Fruit fly (Drosophila melanogaster) whole organism, embryonic: ENCODE results near the gene alphaTub67C.

Source experiments
- CG12391 ChIP-seq: fragments of 200-800 bp; sonication (Bioruptor generic); optimal IDR thresholded peaks from 3 replicates; lab custom pipeline; 2018; ENCODE audit warnings: missing biosample characterization, mild to moderate bottlenecking, missing genetic modification characterization, moderate library complexity
- CG14441 ChIP-seq: fragments of 200-800 bp; sonication (Bioruptor generic); IDR thresholded peaks from 2 replicates; pipeline ENCODE4 v1.3.6; 2022; ENCODE audit warnings: missing biosample characterization, missing genetic modification characterization
- CG1647 ChIP-seq: fragments of 200-800 bp; sonication (Bioruptor generic); optimal IDR thresholded peaks from 3 replicates; lab custom pipeline; 2016; ENCODE audit warnings: missing biosample characterization, missing genetic modification characterization
- CG16863 ChIP-seq: fragments of 200-800 bp; sonication (Bioruptor generic); optimal IDR thresholded peaks from 3 replicates; lab custom pipeline; 2016; ENCODE audit warnings: missing biosample characterization, missing genetic modification characterization
- CG17802 ChIP-seq: fragments of 200-800 bp; sonication (Bioruptor generic); optimal IDR thresholded peaks from 2 replicates; lab custom pipeline; 2018; ENCODE audit warnings: missing biosample characterization, mild to moderate bottlenecking, missing genetic modification characterization, moderate library complexity
- CG2678 ChIP-seq: fragments of 200-800 bp; sonication (Bioruptor generic); optimal IDR thresholded peaks from 3 replicates; lab custom pipeline; 2019; ENCODE audit warnings: missing biosample characterization, mild to moderate bottlenecking, missing genetic modification characterization, moderate library complexity
- CG30431 ChIP-seq: fragments of 200-800 bp; sonication (Bioruptor generic); optimal IDR thresholded peaks from 2 replicates; lab custom pipeline; 2017; ENCODE audit warnings: missing biosample characterization, missing genetic modification characterization
- CG32532 ChIP-seq: fragments of 200-800 bp; sonication (Bioruptor generic); IDR thresholded peaks from 2 replicates; pipeline ENCODE4 v1.3.6; 2022; ENCODE audit warnings: missing biosample characterization, missing genetic modification characterization
- CG34422 ChIP-seq: fragments of 200-800 bp; sonication (Bioruptor generic); IDR thresholded peaks from 3 replicates; pipeline ENCODE4 v1.3.6; 2022; ENCODE audit warnings: missing biosample characterization, missing genetic modification characterization
- CG4820 ChIP-seq: fragments of 200-800 bp; sonication (Bioruptor generic); optimal IDR thresholded peaks from 3 replicates; lab custom pipeline; 2016; ENCODE audit warnings: missing biosample characterization, missing genetic modification characterization
- CG5245 ChIP-seq: fragments of 200-800 bp; sonication (Bioruptor generic); optimal IDR thresholded peaks from 3 replicates; lab custom pipeline; 2016; ENCODE audit warnings: missing biosample characterization, missing genetic modification characterization
- CG7372 ChIP-seq: fragments of 200-800 bp; sonication (Bioruptor generic); IDR thresholded peaks from 2 replicates; pipeline ENCODE4 v1.3.6; 2022; ENCODE audit warnings: missing biosample characterization, missing genetic modification characterization
- CG7839 ChIP-seq: fragments of 200-800 bp; sonication (Bioruptor generic); optimal IDR thresholded peaks from 3 replicates; lab custom pipeline; 2018; ENCODE audit warnings: missing biosample characterization, mild to moderate bottlenecking, missing genetic modification characterization, moderate library complexity
- CG7928 ChIP-seq: fragments of 200-800 bp; sonication (Bioruptor generic); optimal IDR thresholded peaks from 2 replicates; lab custom pipeline; 2017; ENCODE audit warnings: missing biosample characterization, mild to moderate bottlenecking, missing genetic modification characterization
- CG7963 ChIP-seq: fragments of 200-800 bp; sonication (Bioruptor generic); IDR thresholded peaks from 3 replicates; pipeline ENCODE4 v1.3.6; 2022; ENCODE audit warnings: missing biosample characterization, missing genetic modification characterization; ENCODE audit not compliant: partially characterized antibody
- CG8478 ChIP-seq: fragments of >200 bp; optimal IDR thresholded peaks from 2 replicates; lab custom pipeline; 2018
- CG9817 ChIP-seq: fragments of 200-800 bp; sonication (Bioruptor generic); optimal IDR thresholded peaks from 2 replicates; lab custom pipeline; 2018; ENCODE audit warnings: missing biosample characterization, mild to moderate bottlenecking, missing genetic modification characterization, moderate library complexity
- D ChIP-seq, 2 experiments: fragments of 200-800 bp in 1 of 2; fragments of >200 bp in 1 of 2; sonication (Bioruptor generic) in 1 of 2; optimal IDR thresholded peaks; 2 replicates in 1 of 2; 3 replicates in 1 of 2; lab custom pipeline; 2017; ENCODE audit warnings: mild to moderate bottlenecking in 1 of 2, missing biosample characterization in 1 of 2, missing genetic modification characterization in 1 of 2, missing genetic modification reagents in 1 of 2
- D19A ChIP-seq: fragments of 200-800 bp; optimal IDR thresholded peaks from 3 replicates; lab custom pipeline; 2019; ENCODE audit warnings: missing biosample characterization, mild to moderate bottlenecking, missing genetic modification characterization, moderate library complexity
- Dll ChIP-seq: fragments of 200-800 bp; sonication (Bioruptor generic); IDR thresholded peaks from 4 replicates; pipeline ENCODE4 v1.3.6; 2022; ENCODE audit warnings: missing biosample characterization, missing genetic modification characterization; ENCODE audit not compliant: partially characterized antibody
- E2f2 ChIP-seq: fragments of 200-800 bp; sonication (Bioruptor generic); IDR thresholded peaks from 2 replicates; pipeline ENCODE4 v1.3.6; 2022; ENCODE audit warnings: missing biosample characterization, missing genetic modification characterization
- Fer2 ChIP-seq: fragments of 200-800 bp; sonication (Bioruptor generic); optimal IDR thresholded peaks from 2 replicates; lab custom pipeline; 2018; ENCODE audit warnings: missing biosample characterization, mild to moderate bottlenecking, missing genetic modification characterization, moderate library complexity
- H15 ChIP-seq: fragments of 200-800 bp; sonication (Bioruptor generic); IDR thresholded peaks from 3 replicates; pipeline ENCODE4 v1.3.6; 2022; ENCODE audit warnings: missing biosample characterization, missing genetic modification characterization
- Hr3 ChIP-seq: fragments of 200-800 bp; sonication (Bioruptor generic); optimal IDR thresholded peaks from 3 replicates; lab custom pipeline; 2016; ENCODE audit warnings: missing biosample characterization, missing genetic modification characterization
- Hr51 ChIP-seq, 2 experiments: fragments of 200-800 bp; sonication (Bioruptor generic); optimal IDR thresholded peaks; 2 replicates in 1 of 2; 3 replicates in 1 of 2; lab custom pipeline; 2016 to 2018; ENCODE audit warnings: missing biosample characterization in 2 of 2, missing genetic modification characterization in 2 of 2, mild to moderate bottlenecking in 1 of 2, moderate library complexity in 1 of 2
- Hsf ChIP-seq: fragments of 200-800 bp; sonication (Bioruptor generic); optimal IDR thresholded peaks from 3 replicates; lab custom pipeline; 2016; ENCODE audit warnings: missing biosample characterization, missing genetic modification characterization
- Med ChIP-seq: fragments of 200-800 bp; sonication (Bioruptor generic); peaks from one replicate; lab custom pipeline; 2016; ENCODE audit warnings: missing biosample characterization, missing genetic modification characterization, mild to moderate bottlenecking, inconsistent platforms, moderate library complexity
- Mes4 ChIP-seq: fragments of 200-800 bp; sonication (Bioruptor generic); optimal IDR thresholded peaks from 2 replicates; lab custom pipeline; 2016; ENCODE audit warnings: missing biosample characterization, missing genetic modification characterization
- NfI ChIP-seq: fragments of 200-800 bp; sonication (Bioruptor generic); optimal IDR thresholded peaks from 3 replicates; lab custom pipeline; 2018; ENCODE audit warnings: missing biosample characterization, mild to moderate bottlenecking, missing genetic modification characterization, moderate library complexity
- Sry-β ChIP-seq: fragments of 200-800 bp; sonication (Bioruptor generic); optimal IDR thresholded peaks from 2 replicates; lab custom pipeline; 2018; ENCODE audit warnings: missing biosample characterization, mild to moderate bottlenecking, missing genetic modification characterization, moderate library complexity
- YL-1 ChIP-seq: fragments of 200-800 bp; sonication (Bioruptor generic); optimal IDR thresholded peaks from 3 replicates; lab custom pipeline; 2017; ENCODE audit warnings: missing biosample characterization, mild to moderate bottlenecking, missing genetic modification characterization
- btn ChIP-seq: fragments of 200-800 bp; sonication (Bioruptor generic); optimal IDR thresholded peaks from 2 replicates; lab custom pipeline; 2016; ENCODE audit warnings: missing biosample characterization, missing genetic modification characterization
- corto ChIP-seq: fragments of 200-800 bp; sonication (Bioruptor generic); optimal IDR thresholded peaks from 2 replicates; lab custom pipeline; 2016; ENCODE audit warnings: missing biosample characterization, mild to moderate bottlenecking, missing genetic modification characterization, moderate library complexity
- crp ChIP-seq, 2 experiments: fragments of 200-800 bp; sonication (Bioruptor generic); optimal IDR thresholded peaks; 2 replicates in 1 of 2; 3 replicates in 1 of 2; lab custom pipeline; 2017; ENCODE audit warnings: missing biosample characterization in 2 of 2, missing genetic modification characterization in 2 of 2, mild to moderate bottlenecking in 1 of 2, moderate library complexity in 1 of 2
- cwo ChIP-seq: fragments of 200-800 bp; sonication (Bioruptor generic); optimal IDR thresholded peaks from 3 replicates; lab custom pipeline; 2017; ENCODE audit warnings: missing biosample characterization, missing genetic modification characterization, mild to moderate bottlenecking, moderate library complexity, missing genetic modification reagents
- danr ChIP-seq: fragments of 200-800 bp; sonication (Bioruptor generic); IDR thresholded peaks from 2 replicates; pipeline ENCODE4 v1.3.6; 2022; ENCODE audit warnings: missing biosample characterization, missing genetic modification characterization
- ham ChIP-seq: fragments of 200-800 bp; sonication (Bioruptor generic); IDR thresholded peaks from 2 replicates; pipeline ENCODE4 v1.3.6; 2022; ENCODE audit warnings: missing biosample characterization, missing genetic modification characterization
- jing ChIP-seq: fragments of 200-800 bp; sonication (Bioruptor generic); optimal IDR thresholded peaks from 2 replicates; lab custom pipeline; 2018; ENCODE audit warnings: missing biosample characterization, mild to moderate bottlenecking, missing genetic modification characterization
- lab ChIP-seq: fragments of 200-800 bp; sonication (Bioruptor generic); optimal IDR thresholded peaks from 3 replicates; lab custom pipeline; 2017; ENCODE audit warnings: missing biosample characterization, missing genetic modification characterization, mild to moderate bottlenecking, moderate library complexity, missing genetic modification reagents
- lola ChIP-seq, 3 experiments: fragments of >200 bp in 2 of 3; fragments of 200-800 bp in 1 of 3; sonication (Bioruptor generic) in 1 of 3; optimal IDR thresholded peaks; 2 replicates each; lab custom pipeline; 2017 to 2019; ENCODE audit warnings: missing biosample characterization in 3 of 3, missing genetic modification characterization in 3 of 3, mild to moderate bottlenecking in 1 of 3, moderate library complexity in 1 of 3
- nerfin-1 ChIP-seq: fragments of 200-800 bp; sonication (Bioruptor generic); optimal IDR thresholded peaks from 3 replicates; lab custom pipeline; 2019; ENCODE audit warnings: missing biosample characterization, mild to moderate bottlenecking, missing genetic modification characterization, moderate library complexity
- onecut ChIP-seq: fragments of 200-800 bp; sonication (Bioruptor generic); IDR thresholded peaks from 2 replicates; pipeline ENCODE4 v1.3.6; 2022; ENCODE audit warnings: missing biosample characterization, missing genetic modification characterization
- prd ChIP-seq, 3 experiments: fragments of >200 bp in 2 of 3; fragments of 200-800 bp in 1 of 3; sonication (Bioruptor generic) in 1 of 3; optimal IDR thresholded peaks in 2 of 3; IDR thresholded peaks in 1 of 3; 2 replicates in 2 of 3; 3 replicates in 1 of 3; pipeline versions ENCODE4 v1.3.6 to Lab custom; 2017 to 2022; ENCODE audit warnings: missing biosample characterization in 1 of 3, missing genetic modification characterization in 1 of 3
- pzg ChIP-seq: fragments of 200-800 bp; sonication (Bioruptor generic); optimal IDR thresholded peaks from 3 replicates; lab custom pipeline; 2018; ENCODE audit warnings: missing biosample characterization, mild to moderate bottlenecking, missing genetic modification characterization, moderate library complexity
- tgo ChIP-seq: fragments of 200-800 bp; sonication (Bioruptor generic); IDR thresholded peaks from 3 replicates; pipeline ENCODE4 v1.3.6; 2022; ENCODE audit warnings: missing biosample characterization, missing genetic modification characterization
- unc-4 ChIP-seq: fragments of 200-800 bp; sonication (Bioruptor generic); IDR thresholded peaks from 2 replicates; pipeline ENCODE4 v1.3.6; 2022; ENCODE audit warnings: missing biosample characterization, missing genetic modification characterization; ENCODE audit not compliant: partially characterized antibody
- zen ChIP-seq: fragments of 200-800 bp; sonication (Bioruptor generic); optimal IDR thresholded peaks from 3 replicates; lab custom pipeline; 2018; ENCODE audit warnings: missing biosample characterization, mild to moderate bottlenecking, missing genetic modification characterization, moderate library complexity
- zfh1 ChIP-seq: fragments of 200-800 bp; sonication (Bioruptor generic); IDR thresholded peaks from 3 replicates; pipeline ENCODE4 v1.3.6; 2022; ENCODE audit warnings: missing biosample characterization, missing genetic modification characterization

The alphaTub67C gene

dm6 chr3L:9718929-9719328 is 37.9 kb downstream of the alphaTub67C start, which contains the start of the genes CG18178 and CG14174 (continued):
- TF ChIP-seq cwo (GFP tag; lab: Kevin White, UChicago): peak; percentile 48
- peak; percentile 89 for TF ChIP-seq CG12391 (tag; lab: Kevin White, UChicago)
- TF ChIP-seq jing: peak; percentile 11
- peak; percentile 33; the same call in 1 of the 2 replicates for TF ChIP-seq unc-4 (GFP tag; lab: Robert Waterston, UW)
- peak; percentile 63 for TF ChIP-seq Fer2 (tag; lab: Kevin White, UChicago)
- peak; percentile 73 for TF ChIP-seq zen (tag; lab: Kevin White, UChicago)
- TF ChIP-seq E2f2 (GFP tag; lab: Robert Waterston, UW): peak; percentile 56
- no peak for TF ChIP-seq CG1647 (GFP tag; lab: Kevin White, UChicago)
- peak; percentile 66 for TF ChIP-seq Hr3 (GFP tag; lab: Kevin White, UChicago)
- TF ChIP-seq ham (GFP tag; lab: Robert Waterston, UW): no peak
- TF ChIP-seq CG2678 (tag; lab: Kevin White, UChicago): peak; percentile 74
- TF ChIP-seq pzg (GFP tag; lab: Kevin White, UChicago): peak; percentile 47
- peak; percentile 61 for TF ChIP-seq D19A (tag; lab: Kevin White, UChicago)
- TF ChIP-seq CG7928: peak; percentile 42
- peak; percentile 25 for TF ChIP-seq CG30431 (GFP tag; lab: Kevin White, UChicago)
- no peak for TF ChIP-seq D (optimal IDR thresholded peaks at IDR 0.05; lab: Kevin White, UChicago)
- peak; percentile 16 for TF ChIP-seq D (GFP tag; optimal IDR thresholded peaks at IDR 0.05; lab: Kevin White, UChicago)
- TF ChIP-seq danr (GFP tag; lab: Robert Waterston, UW): 0 out of 2 replicates have a peak, but pooled peaks have one; percentile 12
- no peak for TF ChIP-seq Mes4
- peak; percentile 70 for TF ChIP-seq zfh1 (GFP tag; lab: Robert Waterston, UW)
- peak; percentile 70 for TF ChIP-seq CG9817 (tag; lab: Kevin White, UChicago)
- peak; percentile 41 for TF ChIP-seq CG5245 (GFP tag; lab: Kevin White, UChicago)
- peak; percentile 66 for TF ChIP-seq Dll
- no peak for TF ChIP-seq CG8478
- no peak for TF ChIP-seq CG7963
- peak; percentile 59 for TF ChIP-seq YL-1
- no peak for TF ChIP-seq crp (GFP tag; optimal IDR thresholded peaks at IDR 0.05; lab: Kevin White, UChicago)
- TF ChIP-seq btn (GFP tag; lab: Kevin White, UChicago): no peak
- TF ChIP-seq lola (GFP tag; optimal IDR thresholded peaks at IDR 0.05; lab: Kevin White, UChicago): peak in 1 of 3 experiments; percentile 75
- TF ChIP-seq corto (GFP tag; lab: Kevin White, UChicago): no peak
- peak; percentile 73 for TF ChIP-seq CG34422 (GFP tag; lab: Robert Waterston, UW)
- TF ChIP-seq H15 (GFP tag; lab: Robert Waterston, UW): peak; percentile 29; the same call in 1 of the 3 replicates
- TF ChIP-seq CG32532 (GFP tag; lab: Robert Waterston, UW): peak; percentile 67
- TF ChIP-seq lab (GFP tag; lab: Kevin White, UChicago): no peak
- TF ChIP-seq Hr51 (GFP tag; optimal IDR thresholded peaks at IDR 0.05; lab: Kevin White, UChicago): peak in 1 of 2 experiments; percentile 71
- TF ChIP-seq Sry-β (GFP tag; lab: Kevin White, UChicago): peak; percentile 96
- peak; percentile 31; the same call in 1 of the 2 replicates for TF ChIP-seq onecut (GFP tag; lab: Robert Waterston, UW)
- peak; percentile 76 for TF ChIP-seq NfI (GFP tag; lab: Kevin White, UChicago)
- no peak for TF ChIP-seq prd (optimal IDR thresholded peaks at IDR 0.05; lab: Kevin White, UChicago)
- TF ChIP-seq prd (GFP tag; IDR thresholded peaks at IDR 0.05; lab: Robert Waterston, UW): peak; percentile 59; the same call in 1 of the 3 replicates
- peak; percentile 54 for TF ChIP-seq CG17802 (tag; lab: Kevin White, UChicago)
- no peak for TF ChIP-seq CG16863
- peak; percentile 66 for TF ChIP-seq CG7372 (GFP tag; lab: Robert Waterston, UW)
- peak; percentile 71 for TF ChIP-seq Med (GFP tag; lab: Kevin White, UChicago)
- peak; percentile 25 for TF ChIP-seq Hsf (GFP tag; lab: Kevin White, UChicago)
- TF ChIP-seq CG7839 (tag; lab: Kevin White, UChicago): peak; percentile 78
- TF ChIP-seq tgo (GFP tag; lab: Robert Waterston, UW): peak; percentile 64
- peak; percentile 42; the same call in 1 of the 2 replicates for TF ChIP-seq CG14441 (GFP tag; lab: Robert Waterston, UW)
- peak; percentile 74 for TF ChIP-seq nerfin-1 (tag; lab: Kevin White, UChicago)
- TF ChIP-seq CG4820: peak; percentile 81
